Fruit fly (Drosophila melanogaster): Measurements from ENCODE around the gene CG33783.

dm6 chr3R:10111815-10112185 lies 45.2 kb downstream of the CG33783 start:
- no peak for TF ChIP-seq pan (optimal IDR thresholded peaks at IDR 0.05)
- TF ChIP-seq psq (optimal IDR thresholded peaks at IDR 0.05) = no peak
- TF ChIP-seq usp (GFP tag; optimal IDR thresholded peaks at IDR 0.05) = no peak
- TF ChIP-seq CG8478 (optimal IDR thresholded peaks at IDR 0.05) = no peak
- TF ChIP-seq Dll (optimal IDR thresholded peaks at IDR 0.05) = no peak

Measured in whole organism.